Fruit fly (Drosophila melanogaster) ovary, adult (tissue): ENCODE measurements around the gene Hsp22.

Experiments
- CG17801 ChIP-seq: fragments of 200-800 bp; optimal IDR thresholded peaks from 2 replicates; lab custom pipeline; 2019; ENCODE audit warnings: missing biosample characterization, mild to moderate bottlenecking, missing genetic modification characterization, moderate library complexity; ENCODE audit not compliant: partially characterized antibody

Gene Hsp22

DNA sequence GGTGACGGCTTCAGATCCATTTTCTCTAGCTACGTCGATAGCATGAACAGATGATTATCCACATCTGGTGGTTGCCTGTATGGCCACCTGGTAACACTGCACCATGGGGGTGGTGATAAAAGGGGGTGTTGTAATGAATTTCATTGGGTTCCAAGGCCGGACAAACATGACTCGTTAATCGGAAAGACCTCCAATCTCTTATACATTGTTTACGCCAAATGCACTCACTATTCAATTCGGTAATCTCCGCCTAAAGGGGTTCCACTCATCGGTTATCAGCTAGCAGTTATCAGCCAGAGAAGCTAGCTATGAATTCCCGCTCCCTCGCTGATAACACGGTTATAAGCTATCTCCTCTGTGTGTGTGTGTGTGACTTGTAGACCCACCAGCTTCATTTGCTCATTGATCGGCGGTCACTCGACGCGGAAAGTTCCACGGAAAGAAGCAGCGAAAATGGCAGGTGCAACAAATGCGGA lies 12.5 kb upstream of the Hsp22 start, which contains the start of gene Pdxk:
Pdxk (plus strand) TSS at position 100 of the 476 bp plus-strand sequence.
- TF ChIP-seq CG17801 (GFP tag; lab: Kevin White, UChicago): peak; percentile 47

DNA sequence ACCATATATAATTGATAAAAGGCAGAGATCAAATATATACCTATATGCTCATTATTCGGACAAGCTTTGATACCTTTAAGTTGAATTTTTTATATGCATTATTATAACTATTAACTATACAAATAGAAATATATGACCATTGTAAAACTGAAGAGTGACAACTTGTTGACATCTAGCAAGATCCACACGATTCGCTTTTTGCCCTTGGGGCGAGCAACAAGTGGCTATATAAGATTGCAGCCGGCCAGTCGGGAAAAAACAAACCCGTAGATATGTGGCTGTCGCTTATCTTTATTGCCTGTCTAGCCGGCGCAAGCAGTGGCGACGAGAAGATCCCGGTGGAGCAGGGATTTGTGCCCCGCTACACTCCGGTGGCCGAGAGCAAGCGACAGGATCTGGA lies 10.8 kb upstream of the Hsp22 start, which contains the start of gene CG34456:
CG34456 (plus strand) TSS at position 215 of the 400 bp plus-strand sequence.
- peak; percentile 62 for TF ChIP-seq CG17801 (GFP tag; lab: Kevin White, UChicago)

DNA sequence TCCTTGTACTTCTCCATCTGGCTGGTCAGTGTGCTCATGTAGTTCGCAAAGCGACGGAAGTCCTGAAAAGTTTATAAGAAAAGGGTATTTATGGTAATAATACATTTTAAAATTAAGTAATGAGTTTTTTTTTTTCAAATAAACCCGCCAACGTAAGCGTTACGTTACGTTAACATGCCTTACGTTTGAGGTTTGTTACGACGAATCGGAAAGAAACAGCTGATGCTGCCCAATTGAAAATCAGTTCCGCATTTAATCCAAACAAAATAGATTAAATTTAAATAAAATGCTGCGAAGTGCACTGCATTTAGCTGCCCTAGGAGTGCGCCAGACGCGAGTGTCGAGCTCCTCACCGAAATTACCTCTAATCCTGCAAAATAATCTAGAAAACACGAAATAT lies 8.6 kb upstream of the Hsp22 start, which contains the start of gene mRRF1:
mRRF1 (plus strand) TSS at position 220 of the 400 bp plus-strand sequence.
- no peak for TF ChIP-seq CG17801 (GFP tag; lab: Kevin White, UChicago)

DNA sequence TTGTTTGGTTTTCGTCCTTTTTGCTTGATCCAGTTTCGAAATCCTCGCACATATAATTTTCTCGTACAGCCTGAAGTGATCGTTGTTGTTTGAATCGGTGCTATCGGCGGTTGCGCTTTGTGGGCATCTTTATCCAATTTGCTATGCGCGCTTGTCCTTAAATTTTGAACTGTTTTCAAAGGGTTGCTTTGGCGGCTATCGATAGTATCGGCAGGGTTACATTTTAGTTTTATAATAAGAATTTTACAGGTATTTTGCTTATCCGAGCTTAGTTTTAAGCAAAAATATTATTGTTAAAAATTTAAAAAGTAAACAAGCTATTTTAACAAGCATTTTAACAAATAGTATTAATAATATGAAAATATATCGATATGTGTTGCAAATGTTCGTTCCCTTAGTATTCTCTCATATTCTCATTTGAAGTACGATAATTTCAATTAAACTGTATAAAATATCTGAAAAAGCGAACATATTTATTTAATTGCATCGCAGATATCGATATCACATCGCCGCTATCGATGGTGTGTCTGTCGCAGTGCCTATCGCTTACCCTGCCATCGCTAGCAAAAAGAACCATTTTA lies 5.8 kb upstream of the Hsp22 start, which contains the start of the genes Klp67A and CG4452:
Klp67A (minus strand) TSS at position 197 of the 581 bp plus-strand sequence.
CG4452 (plus strand) TSS at position 528 of the 581 bp plus-strand sequence.
- TF ChIP-seq CG17801 (GFP tag; lab: Kevin White, UChicago): no peak

DNA sequence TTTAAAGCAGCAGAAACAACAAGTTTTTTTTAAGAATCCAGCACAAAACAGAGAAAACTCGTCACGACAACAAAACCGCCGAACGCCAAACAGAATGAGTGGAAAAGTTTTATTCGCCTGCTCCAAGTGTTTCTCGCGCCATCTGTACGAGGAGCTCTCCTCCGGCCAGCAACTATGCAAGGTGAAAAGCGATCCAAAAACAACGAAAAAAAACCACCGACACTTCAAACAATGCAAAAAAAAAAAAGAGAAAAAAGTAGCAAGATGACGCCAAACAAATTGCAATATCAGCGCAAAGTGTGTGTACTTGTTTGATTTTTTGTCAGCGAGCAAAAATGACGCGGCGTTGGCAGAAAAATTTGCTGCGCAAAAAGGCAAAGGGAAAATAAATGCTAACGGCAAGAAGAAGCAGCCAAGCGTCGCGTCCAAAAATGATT lies 5.3 kb upstream of the Hsp22 start:
- peak; percentile 78 for TF ChIP-seq CG17801 (GFP tag; lab: Kevin White, UChicago)

DNA sequence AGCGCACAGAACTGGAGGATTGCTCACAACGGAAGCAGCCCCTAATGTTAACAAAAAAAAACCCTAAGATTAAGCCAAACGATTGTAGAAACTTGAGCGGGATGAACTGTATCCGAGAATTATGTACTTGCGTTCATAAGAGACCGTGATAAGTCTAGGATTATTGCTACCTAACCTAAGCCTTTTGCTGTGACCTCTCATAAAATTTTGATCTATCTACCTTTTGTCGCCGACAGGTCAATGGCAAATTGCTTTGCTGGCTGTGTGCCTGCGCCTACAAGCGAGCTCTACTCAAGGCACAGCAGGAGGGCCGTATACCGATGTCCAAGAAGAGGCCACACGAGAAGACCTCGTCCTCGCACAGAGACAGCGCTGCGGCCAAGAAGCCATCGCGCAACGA lies 4.1 kb upstream of the Hsp22 start:
- no peak for TF ChIP-seq CG17801 (GFP tag; lab: Kevin White, UChicago)

DNA sequence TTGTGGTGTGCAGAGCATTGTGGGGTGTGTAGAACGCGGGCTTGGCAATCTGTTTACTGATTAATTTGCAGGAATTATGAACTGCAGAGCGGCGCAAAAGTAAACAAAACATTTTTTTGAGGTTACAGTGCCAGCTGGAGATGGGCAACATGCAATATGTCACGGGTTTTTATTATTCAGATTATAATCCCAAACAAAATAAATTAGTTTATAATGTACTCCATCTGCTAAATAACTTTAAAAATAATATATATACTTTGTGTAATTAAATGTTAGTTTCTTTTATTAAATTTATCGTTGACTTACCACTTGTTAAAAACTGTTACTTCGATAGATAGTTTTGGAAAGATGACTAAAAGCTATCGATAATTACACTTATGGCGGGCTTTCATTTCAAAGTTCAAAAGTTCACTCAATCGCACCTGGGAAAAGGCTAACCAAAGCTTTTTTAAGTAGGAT lies 1.8 kb upstream of the Hsp22 start, which contains the start of gene Fdx1:
Fdx1 (minus strand) TSS at position 332 of the 459 bp plus-strand sequence.
- peak; percentile 64 for TF ChIP-seq CG17801 (GFP tag; lab: Kevin White, UChicago)

DNA sequence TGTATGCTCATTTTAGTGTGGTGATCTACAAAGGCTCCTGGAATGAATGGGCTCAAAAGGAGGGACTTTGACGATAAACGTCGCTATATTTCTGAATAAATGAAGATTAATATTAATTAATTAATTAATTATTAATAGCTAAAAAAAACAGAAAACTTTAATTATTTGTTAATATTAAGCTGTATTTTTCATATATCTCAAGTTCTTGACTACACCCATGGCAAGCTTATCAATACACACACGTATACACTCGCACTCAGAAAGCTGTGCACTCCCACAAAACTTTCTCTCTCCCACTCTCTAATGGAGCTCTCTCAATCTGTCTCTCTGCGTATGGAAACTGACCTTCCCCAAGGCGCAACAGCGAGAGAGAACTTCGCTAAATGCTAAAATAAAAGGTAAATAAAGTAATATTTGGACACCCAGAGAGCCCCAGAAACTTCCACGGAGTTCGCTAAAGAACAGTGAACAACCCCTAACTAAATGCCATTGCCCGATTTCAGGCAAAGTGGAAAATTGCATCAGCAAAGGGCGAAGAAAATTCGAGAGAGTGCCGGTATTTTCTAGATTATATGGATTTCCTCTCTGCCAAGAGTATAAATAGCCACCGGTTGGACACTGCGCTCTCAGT lies 758 bp downstream of the Hsp22 start:
- no peak for TF ChIP-seq CG17801 (GFP tag; lab: Kevin White, UChicago)

DNA sequence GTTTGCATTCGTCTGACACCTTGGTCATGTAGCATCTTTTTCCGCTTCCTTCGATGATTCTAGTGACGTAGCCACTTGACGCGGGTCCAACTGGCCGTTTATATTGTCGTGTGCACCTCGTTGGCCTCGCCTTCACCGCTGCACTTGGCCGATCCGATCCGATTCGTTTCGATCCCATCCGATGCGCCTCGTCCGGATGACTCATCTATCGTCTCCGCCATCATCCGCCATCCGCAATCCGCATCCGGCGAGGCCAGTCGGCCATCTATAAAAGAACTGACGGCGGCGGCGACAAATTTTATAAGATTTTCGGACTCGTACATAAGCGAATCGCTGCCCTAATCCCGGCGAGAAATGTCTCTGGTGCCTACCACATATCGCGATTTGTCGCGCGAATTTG lies 2.4 kb downstream of the Hsp22 start, which contains the start of gene CG4461:
CG4461 (plus strand) TSS at position 301 of the 400 bp plus-strand sequence.
- no peak for TF ChIP-seq CG17801 (GFP tag; lab: Kevin White, UChicago)

DNA sequence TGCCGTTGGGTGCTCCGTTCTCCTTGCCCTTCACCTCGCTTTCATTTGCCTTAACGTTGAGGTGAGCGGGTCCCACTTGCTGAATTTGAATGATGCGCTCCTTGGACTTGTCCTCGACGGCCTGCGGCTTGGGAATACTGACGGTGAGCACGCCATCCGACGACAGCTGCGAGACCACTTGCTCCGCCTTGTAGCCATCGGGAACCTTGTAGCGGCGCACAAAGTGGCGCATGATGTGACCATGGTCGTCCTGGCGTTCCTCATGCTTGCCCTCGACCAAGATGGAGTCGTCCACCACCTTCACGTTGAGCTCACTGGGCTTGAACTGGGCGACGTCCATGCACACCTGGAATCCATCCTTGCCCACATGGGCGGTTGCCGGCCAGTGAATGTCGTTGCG lies 3.8 kb downstream of the Hsp22 start:
- TF ChIP-seq CG17801 (GFP tag; lab: Kevin White, UChicago): no peak

DNA sequence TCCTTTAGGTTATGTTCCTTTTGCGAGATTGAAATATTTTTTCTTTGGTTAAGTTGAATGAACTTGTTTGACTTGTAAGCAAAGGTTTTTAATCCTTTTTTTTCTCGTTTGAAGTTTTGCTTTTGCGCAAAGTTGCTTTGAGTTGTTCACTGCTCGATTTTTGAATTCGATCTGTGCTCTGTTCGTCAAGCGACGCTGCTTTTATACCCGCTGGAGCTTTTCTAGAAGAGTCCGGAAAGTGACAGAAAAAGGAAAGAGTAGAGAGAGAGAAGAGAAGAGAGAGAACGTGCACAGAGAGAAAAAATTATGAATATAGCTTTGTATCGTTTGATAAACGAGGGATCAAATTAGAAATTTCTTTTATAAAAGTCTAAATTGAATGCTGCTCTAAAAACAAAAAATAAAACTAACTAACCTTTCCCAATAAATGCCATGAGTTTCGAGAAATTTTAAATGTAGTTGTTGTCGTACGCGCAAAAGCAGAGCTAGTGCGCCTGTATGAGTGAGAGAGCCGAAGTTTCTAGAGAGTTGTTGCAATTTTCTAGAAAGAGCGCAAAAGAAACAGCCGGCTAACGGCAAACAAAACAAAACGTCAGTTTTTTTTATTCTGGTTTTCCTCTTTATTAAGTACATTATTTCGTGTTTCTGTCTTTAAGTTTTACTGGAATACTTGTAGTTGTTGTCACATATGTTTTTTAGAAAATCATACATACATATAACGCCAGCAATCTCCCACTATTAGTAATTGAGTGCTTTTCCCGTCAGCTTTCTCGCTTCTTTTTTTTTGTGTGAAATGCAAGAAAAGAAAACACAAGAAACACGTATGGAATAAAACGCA lies 4.7 kb downstream of the Hsp22 start, which contains the start of gene Hsp26:
Hsp26 (minus strand) TSS at position 230 of the 838 bp plus-strand sequence.
- peak; percentile 90 for TF ChIP-seq CG17801 (GFP tag; lab: Kevin White, UChicago)

DNA sequence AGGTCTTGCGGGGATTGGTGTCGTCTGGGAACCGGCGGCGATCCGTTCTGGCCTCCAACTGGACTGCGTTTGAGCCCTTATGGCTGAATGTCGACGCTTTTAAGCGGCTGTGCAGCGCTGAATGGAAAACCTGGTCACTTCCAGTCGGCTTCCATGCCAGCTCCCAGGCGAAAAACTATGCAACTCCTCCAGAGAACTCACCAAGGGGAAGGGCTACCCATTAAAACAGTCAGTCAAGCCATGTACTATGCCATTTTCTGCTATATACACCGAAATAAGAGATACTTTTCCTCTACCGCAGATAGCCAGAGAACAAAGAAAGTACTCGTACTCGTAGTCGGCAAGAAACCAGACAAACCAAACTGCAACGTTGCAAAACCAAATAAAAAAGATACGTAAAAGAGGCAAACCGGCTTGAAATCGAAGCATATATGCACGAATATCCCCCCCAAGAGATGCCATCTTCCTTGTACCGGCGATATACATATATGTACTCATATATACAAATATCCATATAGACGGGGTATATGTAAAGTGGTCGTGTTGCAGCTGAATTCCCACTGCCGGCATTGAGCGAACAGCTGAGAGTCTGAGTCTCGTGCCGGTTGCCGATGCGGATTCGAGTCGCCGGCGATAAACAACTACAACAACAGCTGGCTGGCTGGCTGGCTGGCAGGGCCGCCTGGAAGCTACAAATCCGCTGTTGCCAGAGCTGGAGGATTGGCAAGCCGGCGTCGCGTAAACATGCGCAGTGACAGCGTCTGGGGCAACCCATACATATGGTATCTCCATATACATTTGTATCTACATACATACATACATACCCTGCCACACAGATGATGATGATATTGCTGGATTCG lies 7.0 kb downstream of the Hsp22 start, which contains the start of gene Hsp67Ba:
Hsp67Ba (minus strand) TSS at position 51 of the 860 bp plus-strand sequence.
- TF ChIP-seq CG17801 (GFP tag; lab: Kevin White, UChicago): no peak

DNA sequence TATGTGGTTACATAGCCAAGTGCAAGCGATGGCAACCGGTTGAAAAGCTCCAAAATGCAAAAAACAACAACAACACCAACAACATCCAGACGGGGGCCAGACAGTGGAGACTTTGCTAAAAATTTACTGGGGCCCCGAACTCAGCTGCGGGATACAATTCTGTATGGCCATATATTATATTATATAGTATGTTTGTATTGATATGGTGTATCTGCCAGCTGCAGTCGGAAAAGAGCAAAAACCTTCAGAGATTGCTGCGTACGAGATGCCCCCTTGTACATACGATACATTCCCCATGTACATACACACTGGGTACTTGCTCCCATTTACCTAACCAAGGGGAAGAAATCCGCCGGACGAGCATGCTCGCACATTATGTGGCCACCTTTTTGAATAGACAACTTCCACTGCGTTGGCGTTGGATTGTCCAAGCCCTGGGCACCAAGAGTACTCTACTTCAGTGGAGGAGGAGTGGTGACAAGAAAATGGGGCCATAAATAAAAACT lies 7.7 kb downstream of the Hsp22 start:
- no peak for TF ChIP-seq CG17801 (GFP tag; lab: Kevin White, UChicago)
